Fruit fly (Drosophila melanogaster) whole organism, embryonic: Measurements from ENCODE around the gene CG33203.
A peak's percentile ranks its signal among the peaks of the same experiment; 100 is the strongest.

Experiments used
- Antp ChIP-seq: fragments of 200-800 bp; sonication (Bioruptor generic); optimal IDR thresholded peaks from 3 replicates; lab custom pipeline; 2016; ENCODE audit warnings: missing biosample characterization, missing genetic modification characterization
- BtbVII ChIP-seq: fragments of 200-800 bp; sonication (Bioruptor generic); optimal IDR thresholded peaks from 3 replicates; lab custom pipeline; 2017; ENCODE audit warnings: missing biosample characterization, mild to moderate bottlenecking, missing genetic modification characterization
- CG10959 ChIP-seq: fragments of 200-800 bp; sonication (Bioruptor generic); IDR thresholded peaks from 2 replicates; pipeline ENCODE4 v1.3.6; 2022; ENCODE audit warnings: missing biosample characterization, missing genetic modification characterization
- CG11093 ChIP-seq: fragments of 200-800 bp; sonication (Bioruptor generic); IDR thresholded peaks from 3 replicates; pipeline ENCODE4 v1.3.6; 2022; ENCODE audit warnings: missing biosample characterization, missing genetic modification characterization
- CG11456 ChIP-seq: fragments of 200-800 bp; sonication (Bioruptor generic); IDR thresholded peaks from 3 replicates; pipeline ENCODE4 v1.3.6; 2022; ENCODE audit warnings: missing biosample characterization, missing genetic modification characterization
- CG13296 ChIP-seq: fragments of 200-800 bp; sonication (Bioruptor generic); optimal IDR thresholded peaks from 3 replicates; lab custom pipeline; 2018; ENCODE audit warnings: missing biosample characterization, mild to moderate bottlenecking, missing genetic modification characterization
- CG13424 ChIP-seq: fragments of 200-800 bp; sonication (Bioruptor generic); optimal IDR thresholded peaks from 2 replicates; lab custom pipeline; 2019; ENCODE audit warnings: missing biosample characterization, mild to moderate bottlenecking, missing genetic modification characterization, moderate library complexity
- CG14965 ChIP-seq: fragments of 200-800 bp; sonication (Bioruptor generic); optimal IDR thresholded peaks from 2 replicates; lab custom pipeline; 2016; ENCODE audit warnings: missing biosample characterization, missing genetic modification characterization, borderline replicate concordance
- CG15514 ChIP-seq: fragments of 200-800 bp; sonication (Bioruptor generic); optimal IDR thresholded peaks from 3 replicates; lab custom pipeline; 2017; ENCODE audit warnings: missing biosample characterization, missing genetic modification characterization, mild to moderate bottlenecking, moderate library complexity, missing genetic modification reagents
- CG15696 ChIP-seq: fragments of 200-800 bp; sonication (Bioruptor generic); optimal IDR thresholded peaks from 2 replicates; lab custom pipeline; 2019; ENCODE audit warnings: missing biosample characterization, mild to moderate bottlenecking, missing genetic modification characterization, moderate library complexity
- CG1647 ChIP-seq: fragments of 200-800 bp; sonication (Bioruptor generic); optimal IDR thresholded peaks from 3 replicates; lab custom pipeline; 2016; ENCODE audit warnings: missing biosample characterization, missing genetic modification characterization
- CG17328 ChIP-seq: fragments of 200-800 bp; sonication (Bioruptor generic); IDR thresholded peaks from 2 replicates; pipeline ENCODE4 v1.3.6; 2022; ENCODE audit warnings: missing biosample characterization, missing genetic modification characterization
- CG17568 ChIP-seq: fragments of 200-800 bp; sonication (Bioruptor generic); optimal IDR thresholded peaks from 2 replicates; lab custom pipeline; 2018; ENCODE audit warnings: missing biosample characterization, mild to moderate bottlenecking, missing genetic modification characterization, moderate library complexity
- CG17612 ChIP-seq: fragments of 200-800 bp; sonication (Bioruptor generic); IDR thresholded peaks from 2 replicates; pipeline ENCODE4 v1.3.6; 2022; ENCODE audit warnings: missing biosample characterization, missing genetic modification characterization
- CG2116 ChIP-seq: fragments of 200-800 bp; sonication (Bioruptor generic); optimal IDR thresholded peaks from 3 replicates; lab custom pipeline; 2018; ENCODE audit warnings: missing biosample characterization, mild to moderate bottlenecking, missing genetic modification characterization
- CG3065 ChIP-seq: fragments of 200-800 bp; sonication (Bioruptor generic); optimal IDR thresholded peaks from 2 replicates; lab custom pipeline; 2016; ENCODE audit warnings: missing biosample characterization, missing genetic modification characterization
- CG31365 ChIP-seq: fragments of 200-800 bp; sonication (Bioruptor generic); optimal IDR thresholded peaks from 2 replicates; lab custom pipeline; 2018; ENCODE audit warnings: missing biosample characterization, mild to moderate bottlenecking, missing genetic modification characterization
- CG31441 ChIP-seq: fragments of 200-800 bp; sonication (Bioruptor generic); IDR thresholded peaks from 2 replicates; pipeline ENCODE4 v1.3.6; 2022; ENCODE audit warnings: missing biosample characterization, missing genetic modification characterization
- CG32532 ChIP-seq: fragments of 200-800 bp; sonication (Bioruptor generic); IDR thresholded peaks from 2 replicates; pipeline ENCODE4 v1.3.6; 2022; ENCODE audit warnings: missing biosample characterization, missing genetic modification characterization
- CG32772 ChIP-seq: fragments of 200-800 bp; sonication (Bioruptor generic); IDR thresholded peaks from 2 replicates; pipeline ENCODE4 v1.3.6; 2022; ENCODE audit warnings: missing biosample characterization, missing genetic modification characterization
- CG6254 ChIP-seq: fragments of 200-800 bp; sonication (Bioruptor generic); optimal IDR thresholded peaks from 3 replicates; lab custom pipeline; 2017; ENCODE audit warnings: mild to moderate bottlenecking, missing biosample characterization, missing genetic modification reagents, missing genetic modification characterization
- CG6791 ChIP-seq: fragments of 200-800 bp; sonication (Bioruptor generic); IDR thresholded peaks from 3 replicates; pipeline ENCODE4 v1.3.6; 2022; ENCODE audit warnings: missing biosample characterization, missing genetic modification characterization; ENCODE audit not compliant: partially characterized antibody
- CG8924 ChIP-seq: fragments of 200-800 bp; optimal IDR thresholded peaks from 3 replicates; lab custom pipeline; 2019; ENCODE audit warnings: missing biosample characterization, mild to moderate bottlenecking, missing genetic modification characterization, moderate library complexity
- Elba2 ChIP-seq: fragments of 200-800 bp; sonication (Bioruptor generic); optimal IDR thresholded peaks from 3 replicates; lab custom pipeline; 2016; ENCODE audit warnings: missing biosample characterization, missing genetic modification characterization
- HLH54F ChIP-seq: fragments of 200-800 bp; sonication (Bioruptor generic); optimal IDR thresholded peaks from 3 replicates; lab custom pipeline; 2016; ENCODE audit warnings: missing biosample characterization, missing genetic modification characterization
- Hand ChIP-seq: fragments of 200-800 bp; sonication (Bioruptor generic); optimal IDR thresholded peaks from 2 replicates; lab custom pipeline; 2017; ENCODE audit warnings: mild to moderate bottlenecking, missing biosample characterization, missing genetic modification reagents, missing genetic modification characterization
- HmgD ChIP-seq: fragments of 200-800 bp; sonication (Bioruptor generic); optimal IDR thresholded peaks from 3 replicates; lab custom pipeline; 2016; ENCODE audit warnings: missing biosample characterization, missing genetic modification characterization
- Hr39 ChIP-seq: fragments of >200 bp; optimal IDR thresholded peaks from 2 replicates; lab custom pipeline; 2017
- Jarid2 ChIP-seq: fragments of 200-800 bp; sonication (Bioruptor generic); optimal IDR thresholded peaks from 3 replicates; lab custom pipeline; 2017; ENCODE audit warnings: mild to moderate bottlenecking, missing biosample characterization, missing genetic modification reagents, missing genetic modification characterization
- Mad ChIP-seq: fragments of 200-800 bp; sonication (Bioruptor generic); optimal IDR thresholded peaks from 2 replicates; lab custom pipeline; 2016; ENCODE audit warnings: missing biosample characterization, missing genetic modification characterization
- NFAT ChIP-seq: fragments of 200-800 bp; sonication (Bioruptor generic); IDR thresholded peaks from 2 replicates; pipeline ENCODE4 v1.3.6; 2022; ENCODE audit warnings: missing biosample characterization, missing genetic modification characterization
- Oaz ChIP-seq: fragments of 200-800 bp; sonication (Bioruptor generic); IDR thresholded peaks from 2 replicates; pipeline ENCODE4 v1.3.6; 2022; ENCODE audit warnings: missing biosample characterization, missing genetic modification characterization
- Pdp1 ChIP-seq, 2 experiments: fragments of 200-800 bp; sonication (Bioruptor generic); optimal IDR thresholded peaks; 3 replicates each; lab custom pipeline; 2016; ENCODE audit warnings: missing biosample characterization in 2 of 2, missing genetic modification characterization in 2 of 2, mild to moderate bottlenecking in 1 of 2, moderate library complexity in 1 of 2
- Xbp1 ChIP-seq: fragments of 200-800 bp; sonication (Bioruptor generic); optimal IDR thresholded peaks from 3 replicates; lab custom pipeline; 2016; ENCODE audit warnings: missing biosample characterization, mild to moderate bottlenecking, missing genetic modification characterization
- ap ChIP-seq: fragments of 200-800 bp; sonication (Bioruptor generic); IDR thresholded peaks from 2 replicates; pipeline ENCODE4 v1.3.6; 2022; ENCODE audit warnings: missing biosample characterization, missing genetic modification characterization
- ara ChIP-seq: fragments of 200-800 bp; sonication (Bioruptor generic); IDR thresholded peaks from 2 replicates; pipeline ENCODE4 v1.3.6; 2022; ENCODE audit warnings: missing biosample characterization, missing genetic modification characterization
- cg ChIP-seq: fragments of 200-800 bp; sonication (Bioruptor generic); optimal IDR thresholded peaks from 3 replicates; lab custom pipeline; 2019; ENCODE audit warnings: missing biosample characterization, mild to moderate bottlenecking, missing genetic modification characterization, moderate library complexity
- gsb-n ChIP-seq: fragments of 200-800 bp; sonication (Bioruptor generic); optimal IDR thresholded peaks from 3 replicates; lab custom pipeline; 2018; ENCODE audit warnings: missing biosample characterization, mild to moderate bottlenecking, missing genetic modification characterization
- h ChIP-seq: fragments of >200 bp; optimal IDR thresholded peaks from 2 replicates; lab custom pipeline; 2017
- p53 ChIP-seq: fragments of 200-800 bp; sonication (Bioruptor generic); optimal IDR thresholded peaks from 2 replicates; lab custom pipeline; 2016; ENCODE audit warnings: missing biosample characterization, missing genetic modification characterization
- pnt ChIP-seq: fragments of 200-800 bp; sonication (Bioruptor generic); optimal IDR thresholded peaks from 3 replicates; lab custom pipeline; 2016; ENCODE audit warnings: missing biosample characterization, missing genetic modification characterization
- seq ChIP-seq: fragments of 200-800 bp; sonication (Bioruptor generic); IDR thresholded peaks from 2 replicates; pipeline ENCODE4 v1.3.6; 2022; ENCODE audit warnings: missing biosample characterization, missing genetic modification characterization
- sisA ChIP-seq: fragments of 200-800 bp; sonication (Bioruptor generic); IDR thresholded peaks from 2 replicates; pipeline ENCODE4 v1.3.6; 2022; ENCODE audit warnings: missing biosample characterization, missing genetic modification characterization
- slp2 ChIP-seq: fragments of 200-800 bp; sonication (Bioruptor generic); optimal IDR thresholded peaks from 2 replicates; lab custom pipeline; 2016; ENCODE audit warnings: missing biosample characterization, missing genetic modification characterization
- so ChIP-seq: fragments of 200-800 bp; sonication (Bioruptor generic); IDR thresholded peaks from 3 replicates; pipeline ENCODE4 v1.3.6; 2022; ENCODE audit warnings: missing biosample characterization, missing genetic modification characterization
- sqz ChIP-seq: fragments of 200-800 bp; sonication (Bioruptor generic); optimal IDR thresholded peaks from 3 replicates; lab custom pipeline; 2018; ENCODE audit warnings: missing biosample characterization, mild to moderate bottlenecking, missing genetic modification characterization
- stc ChIP-seq: fragments of 200-800 bp; sonication (Bioruptor generic); IDR thresholded peaks from 2 replicates; pipeline ENCODE4 v1.3.6; 2022; ENCODE audit warnings: missing biosample characterization, missing genetic modification characterization
- sug ChIP-seq: fragments of 200-800 bp; optimal IDR thresholded peaks from 2 replicates; lab custom pipeline; 2019; ENCODE audit warnings: missing biosample characterization, mild to moderate bottlenecking, missing genetic modification characterization, moderate library complexity
- tap ChIP-seq: fragments of 200-800 bp; optimal IDR thresholded peaks from 3 replicates; lab custom pipeline; 2019; ENCODE audit warnings: missing biosample characterization, mild to moderate bottlenecking, missing genetic modification characterization, moderate library complexity
- zf30C ChIP-seq: fragments of 200-800 bp; sonication (Bioruptor generic); optimal IDR thresholded peaks from 3 replicates; lab custom pipeline; 2018; ENCODE audit warnings: missing biosample characterization, mild to moderate bottlenecking, missing genetic modification characterization

The CG33203 gene

dm6 chr3R:28880066-28880842, 7.3 kb downstream of the CG33203 start, which contains the start of the genes Nepl19 and Nepl20 (continued):
- TF ChIP-seq CG10959 (peak; percentile 72), pnt (peak; percentile 29), HmgD (GFP tag; lab: Kevin White, UChicago) (no peak), tap (peak; percentile 67), CG3065 (GFP tag; lab: Kevin White, UChicago) (no peak), cg (GFP tag; lab: Kevin White, UChicago) (no peak), Elba2 (GFP tag; lab: Kevin White, UChicago) (no peak), CG13424 (tag; lab: Kevin White, UChicago) (peak; percentile 76), Mad (GFP tag; lab: Kevin White, UChicago) (peak; percentile 69), h (lab: Kevin White, UChicago) (no peak), slp2 (GFP tag; lab: Kevin White, UChicago) (no peak), Pdp1 (GFP tag; optimal IDR thresholded peaks at IDR 0.05; lab: Kevin White, UChicago) (peak; percentile 48 to 63), stc (GFP tag; lab: Robert Waterston, UW) (peak; percentile 67; the same call in 1 of the 2 replicates), ap (GFP tag; lab: Robert Waterston, UW) (peak; percentile 46; the same call in 1 of the 2 replicates), CG32532 (GFP tag; lab: Robert Waterston, UW) (peak; percentile 88), NFAT (GFP tag; lab: Robert Waterston, UW) (peak; percentile 46; the same call in 1 of the 2 replicates), Hr39 (no peak), CG6254 (GFP tag; lab: Kevin White, UChicago) (peak; percentile 59), CG15696 (peak; percentile 65), CG17612 (GFP tag; lab: Robert Waterston, UW) (peak; percentile 48), Antp (GFP tag; lab: Kevin White, UChicago) (peak; percentile 20), CG8924 (peak; percentile 81), CG2116 (GFP tag; lab: Kevin White, UChicago) (peak; percentile 26), Hand (GFP tag; lab: Kevin White, UChicago) (peak; percentile 64), HLH54F (peak; percentile 47), seq (GFP tag; lab: Robert Waterston, UW) (peak; percentile 77; the same call in 1 of the 2 replicates), p53 (GFP tag; lab: Kevin White, UChicago) (no peak), BtbVII (peak; percentile 75), zf30C (GFP tag; lab: Kevin White, UChicago) (peak; percentile 61), Jarid2 (GFP tag; lab: Kevin White, UChicago) (peak; percentile 30), CG32772 (peak; percentile 83), CG17568 (GFP tag; lab: Kevin White, UChicago) (no peak), CG31365 (peak; percentile 53), CG31441 (GFP tag; lab: Robert Waterston, UW) (peak; percentile 82), CG11093 (GFP tag; lab: Robert Waterston, UW) (peak; percentile 77; the same call in 2 of the 3 replicates), CG14965 (GFP tag; lab: Kevin White, UChicago) (no peak), gsb-n (tag; lab: Kevin White, UChicago) (peak; percentile 66), CG13296 (peak; percentile 74), CG15514 (GFP tag; lab: Kevin White, UChicago) (peak; percentile 71), CG1647 (GFP tag; lab: Kevin White, UChicago) (peak; percentile 38), sug (peak; percentile 56), CG17328 (GFP tag; lab: Robert Waterston, UW) (peak; percentile 78), sisA (GFP tag; lab: Robert Waterston, UW) (peak; percentile 80), Xbp1 (GFP tag; lab: Kevin White, UChicago) (peak; percentile 77), Oaz (peak; percentile 36; the same call in 1 of the 2 replicates), so (GFP tag; lab: Robert Waterston, UW) (peak; percentile 68; the same call in 1 of the 3 replicates), ara (peak; percentile 87), sqz (GFP tag; lab: Kevin White, UChicago) (no peak), CG6791 (GFP tag; lab: Robert Waterston, UW) (no peak), CG11456 (GFP tag; lab: Robert Waterston, UW) (peak; percentile 87)
